Worm (Caenorhabditis elegans): ENCODE measurements around the gene B0034.7.

The B0034.7 gene

ce11 chrII:5940815-5941214 lies 20.6 kb upstream of the B0034.7 start, which contains the start of gene F28B12.6:
Gene F28B12.6 (plus strand): TSS chrII:5940863.
- TF ChIP-seq unc-39 (tag; optimal IDR thresholded peaks at IDR 0.05) = no peak
- no peak for TF ChIP-seq blmp-1 (tag; optimal IDR thresholded peaks at IDR 0.05; ENCODE audit: insufficient read depth)
- peak; percentile 10 for TF ChIP-seq sma-3 (GFP tag; optimal IDR thresholded peaks at IDR 0.05)
- TF ChIP-seq ztf-1 (GFP tag; conservative IDR thresholded peaks at IDR 0.05) = no peak
- TF ChIP-seq ztf-11 (tag; optimal IDR thresholded peaks at IDR 0.05) = no peak

DNA sequence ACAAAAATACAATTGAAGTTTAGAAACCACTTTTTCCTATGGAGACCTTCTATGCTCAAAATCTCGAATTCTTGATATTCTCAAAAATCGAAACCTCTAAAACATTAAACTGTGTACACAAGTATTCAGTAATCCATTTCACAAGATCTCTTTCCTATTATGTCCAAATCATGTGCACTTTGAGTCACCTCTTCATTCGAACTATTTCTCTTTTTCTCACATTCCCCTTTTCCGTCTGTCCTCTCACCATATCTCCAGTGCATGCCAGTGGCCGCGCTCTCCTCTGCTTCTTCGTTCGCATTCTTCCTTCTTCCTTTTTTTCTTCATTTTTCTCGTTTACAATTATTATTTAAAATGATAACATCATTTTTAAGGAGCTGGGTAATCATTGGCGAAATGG lies 18.8 kb upstream of the B0034.7 start, which contains the start of gene F28B12.1:
TSS of gene F28B12.1 (plus strand) at position 335 of the 400 bp plus-strand sequence.
- TF ChIP-seq unc-55 (GFP tag; optimal IDR thresholded peaks at IDR 0.05) (peak; percentile 40), nhr-129 (tag; optimal IDR thresholded peaks at IDR 0.05) (peak; percentile 43), fos-1 (tag; optimal IDR thresholded peaks at IDR 0.05) (peak; percentile 23), ZK546.5 (tag; optimal IDR thresholded peaks at IDR 0.05) (no peak), lsy-2 (tag; optimal IDR thresholded peaks at IDR 0.05) (peak in 1 of 2 experiments; percentile 61), C34F6.9 (tag; optimal IDR thresholded peaks at IDR 0.05) (peak; percentile 75), skn-1 (tag; optimal IDR thresholded peaks at IDR 0.05) (no peak)

- TF ChIP-seq ama-1 (optimal IDR thresholded peaks at IDR 0.05) (no peak), fos-1 (tag; optimal IDR thresholded peaks at IDR 0.05) (no peak), zag-1 (tag; optimal IDR thresholded peaks at IDR 0.05) (no peak), nhr-10 (tag; optimal IDR thresholded peaks at IDR 0.05) (no peak), egl-27 (tag; optimal IDR thresholded peaks at IDR 0.05) (no peak), elt-3 (tag; optimal IDR thresholded peaks at IDR 0.05) (no peak), F13H6.1 (tag; optimal IDR thresholded peaks at IDR 0.05) (no peak), nhr-21 (tag; optimal IDR thresholded peaks at IDR 0.05) (no peak), ztf-11 (tag; optimal IDR thresholded peaks at IDR 0.05) (no peak), nhr-129 (tag; optimal IDR thresholded peaks at IDR 0.05) (no peak), blmp-1 (tag; optimal IDR thresholded peaks at IDR 0.05; ENCODE audit: insufficient read depth) (no peak), Y55F3AM.14 (GFP tag; optimal IDR thresholded peaks at IDR 0.05) (no peak), mbf-1 (tag; optimal IDR thresholded peaks at IDR 0.05) (no peak), skn-1 (tag; optimal IDR thresholded peaks at IDR 0.05) (no peak)
These were observed 17.1 kb upstream of the B0034.7 start, which contains the start of gene B0034.2 for ce11 chrII:5944268-5944667. Gene B0034.2 (minus strand): TSS chrII:5944368.

DNA sequence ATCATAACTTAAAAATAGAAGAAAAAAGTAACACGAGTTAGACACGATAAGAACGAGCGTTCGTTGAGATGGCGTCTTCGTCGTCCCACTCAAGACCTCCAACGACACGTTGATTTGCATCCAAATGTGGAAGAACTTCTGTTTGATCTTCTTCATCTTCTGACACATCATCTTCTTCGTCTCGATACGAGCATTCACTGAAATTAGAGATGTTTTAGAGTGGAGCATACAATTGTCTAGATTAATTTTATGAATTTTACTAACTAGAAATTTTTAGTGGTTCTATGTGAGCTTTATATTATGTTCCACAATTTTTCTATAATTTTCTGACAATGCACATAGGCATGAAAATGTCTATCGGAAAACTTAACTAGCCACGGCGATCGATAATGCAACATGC lies 15.6 kb upstream of the B0034.7 start:
- TF ChIP-seq unc-55 (GFP tag; optimal IDR thresholded peaks at IDR 0.05) = no peak
- no peak for TF ChIP-seq R02D3.7 (tag; optimal IDR thresholded peaks at IDR 0.05)
- no peak for TF ChIP-seq ztf-1 (GFP tag; conservative IDR thresholded peaks at IDR 0.05)
- no peak for TF ChIP-seq mbf-1 (tag; optimal IDR thresholded peaks at IDR 0.05)
- TF ChIP-seq nhr-237 (tag; optimal IDR thresholded peaks at IDR 0.05) = no peak
- TF ChIP-seq elt-1 (tag; optimal IDR thresholded peaks at IDR 0.05) = no peak
- no peak for TF ChIP-seq unc-62 (GFP tag; optimal IDR thresholded peaks at IDR 0.05)
- no peak for TF ChIP-seq ceh-82 (tag; optimal IDR thresholded peaks at IDR 0.05)
- TF ChIP-seq nhr-12 (tag; optimal IDR thresholded peaks at IDR 0.05) = no peak
- TF ChIP-seq mab-5 (tag; optimal IDR thresholded peaks at IDR 0.05) = no peak
- TF ChIP-seq Y55F3AM.14 (GFP tag; optimal IDR thresholded peaks at IDR 0.05) = no peak
- TF ChIP-seq sma-3 (GFP tag; optimal IDR thresholded peaks at IDR 0.05) = no peak
- TF ChIP-seq crh-2 (tag; optimal IDR thresholded peaks at IDR 0.05) = no peak
- TF ChIP-seq egl-27 (tag; optimal IDR thresholded peaks at IDR 0.05) = no peak
- no peak for TF ChIP-seq ztf-11 (tag; optimal IDR thresholded peaks at IDR 0.05)
- no peak for TF ChIP-seq nhr-23 (tag; optimal IDR thresholded peaks at IDR 0.05)
- TF ChIP-seq aly-2 (tag; optimal IDR thresholded peaks at IDR 0.05) = no peak

ce11 chrII:5946438-5946837 lies 15.0 kb upstream of the B0034.7 start:
- TF ChIP-seq mdl-1 (tag; optimal IDR thresholded peaks at IDR 0.05) = no peak
- no peak for TF ChIP-seq nhr-77 (tag; optimal IDR thresholded peaks at IDR 0.05)
- no peak for TF ChIP-seq peb-1 (tag; optimal IDR thresholded peaks at IDR 0.05)
- no peak for TF ChIP-seq sem-4 (tag; optimal IDR thresholded peaks at IDR 0.05)
- no peak for TF ChIP-seq lin-11 (tag; optimal IDR thresholded peaks at IDR 0.05)
- no peak for TF ChIP-seq dmd-4 (tag; optimal IDR thresholded peaks at IDR 0.05)
- TF ChIP-seq mbf-1 (tag; optimal IDR thresholded peaks at IDR 0.05) = no peak
- TF ChIP-seq Y55F3AM.14 (GFP tag; optimal IDR thresholded peaks at IDR 0.05) = no peak
- TF ChIP-seq unc-55 (GFP tag; optimal IDR thresholded peaks at IDR 0.05) = no peak
- TF ChIP-seq F13H6.1 (tag; optimal IDR thresholded peaks at IDR 0.05) = no peak
- TF ChIP-seq elt-1 (tag; optimal IDR thresholded peaks at IDR 0.05) = no peak
- TF ChIP-seq mab-5 (tag; optimal IDR thresholded peaks at IDR 0.05) = no peak
- no peak for TF ChIP-seq lin-13 (GFP tag; optimal IDR thresholded peaks at IDR 0.05)
- no peak for TF ChIP-seq nhr-10 (tag; optimal IDR thresholded peaks at IDR 0.05)
- TF ChIP-seq nhr-129 (tag; optimal IDR thresholded peaks at IDR 0.05) = no peak
- no peak for TF ChIP-seq blmp-1 (tag; optimal IDR thresholded peaks at IDR 0.05; ENCODE audit: insufficient read depth)
- no peak for TF ChIP-seq sma-3 (GFP tag; optimal IDR thresholded peaks at IDR 0.05)
- TF ChIP-seq ztf-4 (tag; optimal IDR thresholded peaks at IDR 0.05) = no peak
- no peak for TF ChIP-seq zag-1 (tag; optimal IDR thresholded peaks at IDR 0.05)
